Worm (Caenorhabditis elegans): Measurements from ENCODE around the gene scl-27.

DNA sequence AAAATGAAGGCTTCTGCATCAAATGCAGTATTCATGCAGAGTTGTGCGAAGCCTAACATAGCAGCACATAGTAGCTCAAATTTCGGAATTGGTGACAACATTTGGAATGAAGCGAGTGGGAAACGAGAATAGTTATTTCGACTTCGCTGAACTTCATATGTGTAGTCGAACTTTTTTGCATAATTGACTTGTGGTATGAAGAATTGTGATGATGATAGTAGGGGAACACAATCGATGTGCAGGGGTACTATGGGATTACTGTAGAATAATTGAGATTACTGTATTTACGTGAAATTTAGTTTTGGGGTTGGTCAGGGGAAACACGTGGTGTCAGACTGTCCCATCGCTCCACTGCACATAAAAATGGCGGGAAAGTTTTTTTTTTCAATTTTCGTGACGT lies 41.1 kb downstream of the scl-27 start, which contains the start of gene B0554.7:
- no peak for TF ChIP-seq egl-18 (GFP tag; IDR thresholded peaks at IDR 0.05)
- TF ChIP-seq nhr-120 (GFP tag; IDR thresholded peaks at IDR 0.05), result no peak
